Worm (Caenorhabditis elegans): ENCODE data around the gene F53A3.1.

DNA sequence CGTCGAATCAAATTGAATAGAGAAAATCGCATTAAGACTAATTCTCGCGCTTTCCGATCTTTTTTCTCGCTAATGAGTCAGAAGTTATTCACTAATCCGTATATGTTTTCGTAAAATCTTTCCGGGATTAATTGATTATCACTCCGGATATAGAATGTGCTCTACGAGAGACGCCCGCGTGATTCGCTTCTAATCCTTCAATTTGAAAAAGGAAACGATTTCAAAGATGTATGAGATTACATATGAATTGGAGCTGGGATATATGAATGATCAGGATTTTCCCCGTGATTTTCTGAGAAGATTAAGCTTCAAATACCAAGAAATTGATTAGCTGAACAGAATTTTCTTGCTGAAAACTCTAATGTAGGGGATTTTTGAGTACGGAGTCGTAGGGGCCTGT, 20.9 kb downstream of the F53A3.1 start:
- no peak for TF ChIP-seq tbx-2 (tag; optimal IDR thresholded peaks at IDR 0.05)
- TF ChIP-seq ceh-30 (tag; optimal IDR thresholded peaks at IDR 0.05) = no peak
- TF ChIP-seq pax-1 (tag; optimal IDR thresholded peaks at IDR 0.05) = no peak
- TF ChIP-seq F13H6.1 (tag; optimal IDR thresholded peaks at IDR 0.05) = no peak
- TF ChIP-seq nhr-11 (tag; optimal IDR thresholded peaks at IDR 0.05) = no peak
- no peak for TF ChIP-seq tbx-7 (tag; optimal IDR thresholded peaks at IDR 0.05)
- no peak for TF ChIP-seq pag-3 (tag; optimal IDR thresholded peaks at IDR 0.05; ENCODE audit: borderline replicate concordance)
- no peak for TF ChIP-seq odd-2 (tag; optimal IDR thresholded peaks at IDR 0.05)
